Worm (Caenorhabditis elegans) whole organism, late embryonic: ENCODE measurements around the gene slfl-4.
"Not testable (repeated sequence)": the region's sequence is repeated elsewhere in the genome, so short reads cannot be mapped to it uniquely, and the experiment has no call there.

Experiments used
- dve-1 ChIP-seq: sonication (generic microtip); optimal IDR thresholded peaks from 2 replicates; lab custom pipeline; 2017; ENCODE audit warnings: antibody characterized with exemption, mild to moderate bottlenecking, missing genetic modification characterization, missing compliant biosample characterization
- lin-11 ChIP-seq: fragments of 200-800 bp; sonication (Bioruptor generic); optimal IDR thresholded peaks from 2 replicates; lab custom pipeline; 2018; ENCODE audit warnings: mild to moderate bottlenecking, missing genetic modification characterization, missing compliant biosample characterization
- sdc-2 ChIP-seq: sonication (generic microtip); optimal IDR thresholded peaks from 2 replicates; lab custom pipeline; 2016; ENCODE audit warnings: missing genotype, missing genetic modification characterization, missing compliant biosample characterization

DNA sequence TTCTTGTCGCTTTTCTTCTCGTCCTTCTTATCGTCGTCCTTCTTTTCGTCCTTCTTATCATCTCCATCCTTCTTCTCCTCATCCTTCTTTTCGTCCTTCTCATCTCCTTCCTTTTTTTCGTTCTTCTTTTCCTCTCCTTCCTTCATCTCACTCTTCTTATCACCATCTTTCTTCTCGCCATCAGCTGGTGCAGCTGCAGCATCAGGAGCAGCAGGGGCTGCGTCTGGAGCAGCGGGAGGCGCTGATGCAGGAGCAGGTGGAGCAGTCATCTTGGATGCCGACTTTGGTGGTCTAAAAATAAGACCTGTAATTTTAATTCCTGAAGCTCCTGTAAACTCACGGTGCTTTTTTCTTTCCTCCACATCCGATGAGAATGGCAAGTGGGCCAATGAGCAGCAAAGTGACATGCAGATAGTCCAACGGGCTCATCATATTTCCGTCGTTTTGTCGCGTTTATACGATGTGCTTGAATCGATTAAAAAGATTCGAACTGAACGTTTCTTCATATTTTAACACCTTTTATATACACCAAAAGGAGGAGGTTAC, 49.0 kb upstream of the slfl-4 start, which contains the start of gene cylc-1:
- not testable (repeated sequence) for TF ChIP-seq dve-1; lin-11 (tag; lab: Kevin White, UChicago); sdc-2 (tag; lab: Kevin White, UChicago)
